Fruit fly (Drosophila melanogaster): ENCODE results near the gene tow.

The tow gene

dm6 chr3L:6976601-6977140 lies 34.0 kb downstream of the tow start:
- TF ChIP-seq noc (tag; optimal IDR thresholded peaks at IDR 0.05) = no peak

dm6 chr3L:6977391-6977790 lies 34.7 kb downstream of the tow start:
- TF ChIP-seq noc (tag; optimal IDR thresholded peaks at IDR 0.05) = no peak

dm6 chr3L:6978030-6978683 lies 35.5 kb downstream of the tow start:
- TF ChIP-seq noc (tag; optimal IDR thresholded peaks at IDR 0.05) = no peak

- TF ChIP-seq noc (tag; optimal IDR thresholded peaks at IDR 0.05) = no peak
These were observed 36.2 kb downstream of the tow start for dm6 chr3L:6978757-6979386.

- peak; percentile 22 for TF ChIP-seq noc (tag; optimal IDR thresholded peaks at IDR 0.05)
These were observed 37.0 kb downstream of the tow start, which contains the start of gene Galphai for dm6 chr3L:6979387-6980249. Gene Galphai (minus strand): TSS chr3L:6980044.

- no peak for TF ChIP-seq noc (tag; optimal IDR thresholded peaks at IDR 0.05)
These were observed 37.9 kb downstream of the tow start for dm6 chr3L:6980553-6980952.

dm6 chr3L:6981109-6981741 lies 38.6 kb downstream of the tow start:
- no peak for TF ChIP-seq noc (tag; optimal IDR thresholded peaks at IDR 0.05)

- no peak for TF ChIP-seq noc (tag; optimal IDR thresholded peaks at IDR 0.05)
These were observed 39.2 kb downstream of the tow start for dm6 chr3L:6981823-6982222.

- no peak for TF ChIP-seq noc (tag; optimal IDR thresholded peaks at IDR 0.05)
These were observed 41.8 kb downstream of the tow start, which contains the start of the genes CG32388 and CG43439 for dm6 chr3L:6984486-6984885. Gene CG32388 (minus strand): TSS chr3L:6984586. Gene CG43439 (minus strand): TSS chr3L:6984586.

- peak; percentile 76 for TF ChIP-seq noc (tag; optimal IDR thresholded peaks at IDR 0.05)
These were observed 46.4 kb downstream of the tow start for dm6 chr3L:6988942-6989569.

dm6 chr3L:6990288-6990687 lies 47.6 kb downstream of the tow start, which contains the start of gene bin:
Gene bin (plus strand): TSS chr3L:6990622.
- TF ChIP-seq noc (tag; optimal IDR thresholded peaks at IDR 0.05) = no peak

dm6 chr3L:6993350-6993749 lies 50.7 kb downstream of the tow start:
- no peak for TF ChIP-seq noc (tag; optimal IDR thresholded peaks at IDR 0.05)

- TF ChIP-seq noc (tag; optimal IDR thresholded peaks at IDR 0.05) = no peak
These were observed 52.7 kb downstream of the tow start for dm6 chr3L:6995364-6995749.

- TF ChIP-seq noc (tag; optimal IDR thresholded peaks at IDR 0.05) = no peak
These were observed 54.3 kb downstream of the tow start for dm6 chr3L:6996907-6997306.

dm6 chr3L:6997410-6997809 lies 54.8 kb downstream of the tow start:
- TF ChIP-seq noc (tag; optimal IDR thresholded peaks at IDR 0.05) = no peak

All from whole organism, larva.